Worm (Caenorhabditis elegans) whole organism, L1 larva: ENCODE results near the gene rps-23.

Source experiments
- C34B4.2 ChIP-seq: sonication (generic microtip); optimal IDR thresholded peaks from 2 replicates; lab custom pipeline; 2017; ENCODE audit warnings: mild to moderate bottlenecking, missing genetic modification characterization, missing compliant biosample characterization
- ama-1 ChIP-seq: fragments of 150-350 bp; optimal IDR thresholded peaks from 2 replicates; lab custom pipeline; 2014
- blmp-1 ChIP-seq: fragments of 150-350 bp; optimal IDR thresholded peaks from 2 replicates; lab custom pipeline; 2014; ENCODE audit warnings: missing biosample characterization, missing genetic modification characterization
- ceh-63 ChIP-seq: fragments of 200-800 bp; sonication (Bioruptor generic); optimal IDR thresholded peaks from 2 replicates; lab custom pipeline; 2018; ENCODE audit warnings: mild to moderate bottlenecking, missing genetic modification characterization, missing compliant biosample characterization
- ceh-82 ChIP-seq, 3 experiments: fragments of 150-350 bp in 1 of 3; sonication (generic microtip) in 2 of 3; optimal IDR thresholded peaks; 2 replicates each; lab custom pipeline; 2014 to 2017; ENCODE audit warnings: missing biosample characterization in 3 of 3, missing genetic modification characterization in 3 of 3
- ceh-88 ChIP-seq: fragments of 200-800 bp; sonication (Bioruptor generic); IDR thresholded peaks from 2 replicates; pipeline ENCODE4 v1.3.6; 2022; ENCODE audit warnings: missing genetic modification characterization, missing compliant biosample characterization
- ceh-90 ChIP-seq: sonication (generic microtip); optimal IDR thresholded peaks from 2 replicates; lab custom pipeline; 2016; ENCODE audit warnings: missing genetic modification characterization, missing compliant biosample characterization
- efl-1 ChIP-seq, 4 experiments: fragments of 150-350 bp; optimal IDR thresholded peaks in 3 of 4; peaks in 1 of 4; 1 replicate in 1 of 4; 2 replicates in 3 of 4; lab custom pipeline; 2014; ENCODE audit warnings: missing biosample characterization in 2 of 4, missing genetic modification characterization in 2 of 4, missing genetic modification reagents in 2 of 4
- efl-3 ChIP-seq: fragments of 200-800 bp; sonication (Bioruptor generic); optimal IDR thresholded peaks from 2 replicates; lab custom pipeline; 2018; ENCODE audit warnings: mild to moderate bottlenecking, missing genetic modification characterization, missing compliant biosample characterization
- egl-27 ChIP-seq, 2 experiments: fragments of 150-350 bp in 1 of 2; sonication (generic microtip); optimal IDR thresholded peaks; 3 replicates each; lab custom pipeline; 2017 to 2018; ENCODE audit warnings: missing biosample characterization in 2 of 2, missing genetic modification characterization in 2 of 2, missing genetic modification reagents in 2 of 2
- elt-2 ChIP-seq: sonication (generic microtip); optimal IDR thresholded peaks from 2 replicates; lab custom pipeline; 2016; ENCODE audit warnings: missing genetic modification characterization, mild to moderate bottlenecking, inconsistent platforms, missing compliant biosample characterization, missing genetic modification reagents
- elt-3 ChIP-seq, 6 experiments: fragments of 150-350 bp in 1 of 6; sonication (generic microtip); optimal IDR thresholded peaks; 2 replicates each; lab custom pipeline; 2017 to 2018; ENCODE audit warnings: missing biosample characterization in 6 of 6, missing genetic modification characterization in 6 of 6, inconsistent platforms in 1 of 6
- ets-5 ChIP-seq: fragments of 200-800 bp; sonication (Bioruptor generic); IDR thresholded peaks from 2 replicates; pipeline ENCODE4 v1.3.6; 2022; ENCODE audit warnings: missing genetic modification characterization, missing compliant biosample characterization
- fkh-8 ChIP-seq: sonication (generic microtip); optimal IDR thresholded peaks from 2 replicates; lab custom pipeline; 2016; ENCODE audit warnings: mild to moderate bottlenecking, missing genetic modification characterization, missing compliant biosample characterization
- fos-1 ChIP-seq: fragments of 150-350 bp; optimal IDR thresholded peaks from 2 replicates; lab custom pipeline; 2014; ENCODE audit warnings: missing biosample characterization, missing genetic modification characterization
- grh-1 ChIP-seq: fragments of 200-800 bp; sonication (Bioruptor generic); IDR thresholded peaks from 2 replicates; pipeline ENCODE4 v1.3.6; 2022; ENCODE audit warnings: missing genetic modification reagents, missing genetic modification characterization, missing compliant biosample characterization
- hlh-17 ChIP-seq: fragments of 200-800 bp; sonication (Bioruptor generic); optimal IDR thresholded peaks from 2 replicates; lab custom pipeline; 2018; ENCODE audit warnings: missing genetic modification characterization, mild to moderate bottlenecking, missing compliant biosample characterization, moderate library complexity, borderline replicate concordance
- hlh-4 ChIP-seq: sonication (generic microtip); optimal IDR thresholded peaks from 2 replicates; lab custom pipeline; 2016; ENCODE audit warnings: mild to moderate bottlenecking, missing genetic modification characterization, missing compliant biosample characterization
- isw-1 ChIP-seq: fragments of 200-800 bp; sonication (Bioruptor generic); IDR thresholded peaks from 2 replicates; pipeline ENCODE4 v1.3.6; 2022; ENCODE audit warnings: missing genetic modification characterization, missing compliant biosample characterization
- jun-1 ChIP-seq: fragments of 150-350 bp; optimal IDR thresholded peaks from 2 replicates; lab custom pipeline; 2014; ENCODE audit warnings: missing biosample characterization, missing genetic modification reagents, missing genetic modification characterization
- lin-14 ChIP-seq: fragments of 200-800 bp; sonication (Bioruptor generic); optimal IDR thresholded peaks from 2 replicates; lab custom pipeline; 2018; ENCODE audit warnings: mild to moderate bottlenecking, missing genetic modification characterization, moderate library complexity, missing compliant biosample characterization
- lin-15B ChIP-seq: fragments of 150-350 bp; sonication (generic microtip); optimal IDR thresholded peaks from 3 replicates; lab custom pipeline; 2014; ENCODE audit warnings: missing biosample characterization, missing genetic modification characterization
- lin-35 ChIP-seq, 2 experiments: fragments of 150-350 bp; optimal IDR thresholded peaks; 2 replicates each; lab custom pipeline; 2014; ENCODE audit warnings: missing biosample characterization in 2 of 2, missing genetic modification characterization in 2 of 2, missing genetic modification reagents in 2 of 2
- lin-39 ChIP-seq: fragments of 150-350 bp; optimal IDR thresholded peaks from 2 replicates; lab custom pipeline; 2014; ENCODE audit warnings: missing biosample characterization, missing genetic modification reagents, missing genetic modification characterization
- lsy-2 ChIP-seq, 2 experiments: fragments of 150-350 bp; optimal IDR thresholded peaks; 2 replicates each; lab custom pipeline; 2014; ENCODE audit warnings: missing biosample characterization in 2 of 2, missing genetic modification characterization in 2 of 2
- mef-2 ChIP-seq: fragments of 150-350 bp; optimal IDR thresholded peaks from 2 replicates; lab custom pipeline; 2014; ENCODE audit warnings: missing biosample characterization, missing genetic modification characterization
- mep-1 ChIP-seq: fragments of 150-350 bp; optimal IDR thresholded peaks from 2 replicates; lab custom pipeline; 2014; ENCODE audit warnings: missing biosample characterization, missing genetic modification characterization
- nhr-11 ChIP-seq: fragments of 150-350 bp; optimal IDR thresholded peaks from 2 replicates; lab custom pipeline; 2014; ENCODE audit warnings: missing biosample characterization, missing genetic modification characterization
- nhr-12 ChIP-seq: sonication (generic microtip); optimal IDR thresholded peaks from 2 replicates; lab custom pipeline; 2017; ENCODE audit warnings: missing biosample characterization, missing genetic modification characterization
- nhr-76 ChIP-seq: sonication (generic microtip); optimal IDR thresholded peaks from 2 replicates; lab custom pipeline; 2017; ENCODE audit warnings: missing biosample characterization, missing genetic modification characterization
- nhr-85 ChIP-seq: sonication (generic microtip); peaks from one replicate; lab custom pipeline; 2016; ENCODE audit warnings: missing genetic modification characterization, inconsistent platforms, missing compliant biosample characterization
- pag-3 ChIP-seq: sonication (generic microtip); optimal IDR thresholded peaks from 2 replicates; lab custom pipeline; 2017; ENCODE audit warnings: missing genetic modification characterization, mild to moderate bottlenecking, missing compliant biosample characterization, antibody characterized with exemption, borderline replicate concordance; ENCODE audit not compliant: insufficient read depth
- pax-3 ChIP-seq: fragments of 200-800 bp; sonication (Bioruptor generic); optimal IDR thresholded peaks from 2 replicates; lab custom pipeline; 2018; ENCODE audit warnings: mild to moderate bottlenecking, missing genetic modification characterization, moderate library complexity, missing compliant biosample characterization
- pqm-1 ChIP-seq: sonication (generic microtip); optimal IDR thresholded peaks from 3 replicates; lab custom pipeline; 2017; ENCODE audit warnings: missing biosample characterization, missing genetic modification characterization
- rnt-1 ChIP-seq: sonication (generic microtip); optimal IDR thresholded peaks from 2 replicates; lab custom pipeline; 2016; ENCODE audit warnings: mild to moderate bottlenecking, missing genetic modification characterization, moderate library complexity, missing compliant biosample characterization
- skn-1 ChIP-seq: fragments of 150-350 bp; optimal IDR thresholded peaks from 2 replicates; lab custom pipeline; 2014; ENCODE audit warnings: missing biosample characterization, missing genetic modification characterization
- snpc-4 ChIP-seq: fragments of 150-350 bp; optimal IDR thresholded peaks from 2 replicates; lab custom pipeline; 2014; ENCODE audit warnings: missing biosample characterization, missing genetic modification characterization
- tbx-2 ChIP-seq: sonication (generic microtip); optimal IDR thresholded peaks from 2 replicates; lab custom pipeline; 2016; ENCODE audit warnings: missing genetic modification characterization, missing compliant biosample characterization
- tlp-1 ChIP-seq: fragments of 150-350 bp; optimal IDR thresholded peaks from 2 replicates; lab custom pipeline; 2014; ENCODE audit warnings: missing biosample characterization, missing genetic modification characterization
- unc-130 ChIP-seq: fragments of 150-350 bp; optimal IDR thresholded peaks from 2 replicates; lab custom pipeline; 2017; ENCODE audit warnings: missing biosample characterization, missing genetic modification characterization, inconsistent platforms
- unc-62 ChIP-seq: fragments of 150-350 bp; optimal IDR thresholded peaks from 2 replicates; lab custom pipeline; 2014; ENCODE audit warnings: missing biosample characterization, missing genetic modification reagents, missing genetic modification characterization
- unc-98 ChIP-seq: fragments of 200-800 bp; sonication (Bioruptor generic); IDR thresholded peaks from 2 replicates; pipeline ENCODE4 v1.3.6; 2022; ENCODE audit warnings: missing genetic modification characterization, missing compliant biosample characterization
- vab-15 ChIP-seq: sonication (generic microtip); optimal IDR thresholded peaks from 2 replicates; lab custom pipeline; 2017; ENCODE audit warnings: missing genotype, mild to moderate bottlenecking, missing genetic modification characterization, missing compliant biosample characterization
- zip-4 ChIP-seq: fragments of 200-800 bp; sonication (Bioruptor generic); optimal IDR thresholded peaks from 2 replicates; lab custom pipeline; 2018; ENCODE audit warnings: mild to moderate bottlenecking, missing genetic modification characterization, moderate library complexity, missing compliant biosample characterization

rps-23 gene

ce11 chrIV:12391003-12391637 lies at the start of gene rps-23, which contains the start of gene dpm-3 (continued):
- TF ChIP-seq isw-1 = peak; percentile 97
- TF ChIP-seq ama-1 (lab: Kevin White, UChicago) = peak; percentile 20
- peak; percentile 98 for TF ChIP-seq mep-1
- peak; percentile 95 for TF ChIP-seq skn-1 (tag; lab: Kevin White, UChicago)
- TF ChIP-seq mef-2 (tag; lab: Kevin White, UChicago) = no peak
- peak; percentile 98 for TF ChIP-seq fkh-8 (tag; lab: Kevin White, UChicago)
- TF ChIP-seq nhr-76 (tag; lab: Kevin White, UChicago) = no peak
- peak; percentile 100 for TF ChIP-seq lsy-2 (tag; optimal IDR thresholded peaks at IDR 0.05; lab: Kevin White, UChicago)
- TF ChIP-seq ets-5 (GFP tag; lab: Robert Waterston, UW) = no peak
- TF ChIP-seq efl-3 (GFP tag; lab: Kevin White, UChicago) = peak; percentile 10
- TF ChIP-seq fos-1 (tag; lab: Kevin White, UChicago) = peak; percentile 91
- peak; percentile 86 for TF ChIP-seq jun-1 (tag; lab: Kevin White, UChicago)
- peak; percentile 98 for TF ChIP-seq unc-130 (tag; lab: Kevin White, UChicago)
- no peak for TF ChIP-seq hlh-17 (GFP tag; lab: Kevin White, UChicago)
- peak; percentile 87 for TF ChIP-seq ceh-88 (GFP tag; lab: Robert Waterston, UW)
- peak; percentile 90 for TF ChIP-seq grh-1 (GFP tag; lab: Robert Waterston, UW)
- peak in 5 of 6 experiments; percentile 27 to 86 (median 72) for TF ChIP-seq elt-3 (tag; optimal IDR thresholded peaks at IDR 0.05; lab: Kevin White, UChicago)
- peak; percentile 94 for TF ChIP-seq lin-14 (GFP tag; lab: Kevin White, UChicago)
- TF ChIP-seq nhr-85 (tag; lab: Kevin White, UChicago) = peak; percentile 97
- TF ChIP-seq nhr-11 (tag; lab: Kevin White, UChicago) = peak; percentile 87
- peak; percentile 95 for TF ChIP-seq tbx-2
- TF ChIP-seq lin-39 (tag; lab: Kevin White, UChicago) = peak; percentile 85
- no peak for TF ChIP-seq hlh-4 (tag; lab: Kevin White, UChicago)
- peak; percentile 82 for TF ChIP-seq blmp-1 (tag; lab: Kevin White, UChicago)
- peak; percentile 95 for TF ChIP-seq pax-3 (tag; lab: Kevin White, UChicago)
- peak; percentile 85 for TF ChIP-seq ceh-90 (tag; lab: Kevin White, UChicago)
- TF ChIP-seq egl-27 (tag; optimal IDR thresholded peaks at IDR 0.05; lab: Kevin White, UChicago) = no peak
- no peak for TF ChIP-seq nhr-12 (tag; lab: Kevin White, UChicago)
- peak; percentile 88 to 93 for TF ChIP-seq lin-35 (GFP tag; optimal IDR thresholded peaks at IDR 0.05; lab: Kevin White, UChicago)
- TF ChIP-seq efl-1 (optimal IDR thresholded peaks at IDR 0.05; lab: Kevin White, UChicago) = peak; percentile 93 to 96
- peak; percentile 87 to 98 for TF ChIP-seq efl-1 (GFP tag; optimal IDR thresholded peaks at IDR 0.05 in 1 of 2; lab: Kevin White, UChicago)
- TF ChIP-seq unc-62 (GFP tag; lab: Kevin White, UChicago) = no peak
- TF ChIP-seq lin-15B (tag; lab: Kevin White, UChicago) = peak; percentile 94
- TF ChIP-seq unc-98 (GFP tag; lab: Robert Waterston, UW) = peak; percentile 90

- TF ChIP-seq pag-3 (tag; lab: Kevin White, UChicago) (no peak), efl-1 (optimal IDR thresholded peaks at IDR 0.05; lab: Kevin White, UChicago) (no peak), efl-1 (GFP tag; optimal IDR thresholded peaks at IDR 0.05 in 1 of 2; lab: Kevin White, UChicago) (peak in 1 of 2 experiments; percentile 79)
Measured at ce11 chrIV:12438359-12438758, 47.5 kb upstream of the rps-23 start, which contains the start of gene clec-185. clec-185 (plus strand) TSS chrIV:12438659.

- TF ChIP-seq elt-2 (tag; lab: Kevin White, UChicago) = peak; percentile 97
- no peak for TF ChIP-seq ceh-88 (GFP tag; lab: Robert Waterston, UW)
- no peak for TF ChIP-seq jun-1 (tag; lab: Kevin White, UChicago)
- no peak for TF ChIP-seq ceh-63
- peak; percentile 4 for TF ChIP-seq pqm-1 (tag; lab: Kevin White, UChicago)
- TF ChIP-seq vab-15 (tag; lab: Kevin White, UChicago) = no peak
- peak; percentile 88 for TF ChIP-seq tlp-1 (tag; lab: Kevin White, UChicago)
- no peak for TF ChIP-seq nhr-11 (tag; lab: Kevin White, UChicago)
- TF ChIP-seq rnt-1 (tag; lab: Kevin White, UChicago) = no peak
- no peak for TF ChIP-seq zip-4 (GFP tag; lab: Kevin White, UChicago)
- no peak for TF ChIP-seq egl-27 (tag; optimal IDR thresholded peaks at IDR 0.05; lab: Kevin White, UChicago)
- no peak for TF ChIP-seq C34B4.2
- no peak for TF ChIP-seq ceh-90 (tag; lab: Kevin White, UChicago)
- TF ChIP-seq ceh-82 (tag; optimal IDR thresholded peaks at IDR 0.05; lab: Kevin White, UChicago) = no peak
- no peak for TF ChIP-seq snpc-4 (tag; lab: Kevin White, UChicago)
Measured at ce11 chrIV:12435442-12435841, 44.6 kb upstream of the rps-23 start, which contains the start of gene irg-4. irg-4 (plus strand) TSS chrIV:12435833.
